Worm (Caenorhabditis elegans) whole organism, L1 larva: Measurements from ENCODE around the gene F13B12.4.

Source experiments
- aha-1 ChIP-seq: fragments of 150-350 bp; optimal IDR thresholded peaks from 2 replicates; lab custom pipeline; 2014; ENCODE audit warnings: missing biosample characterization, missing genetic modification characterization
- ama-1 ChIP-seq: fragments of 150-350 bp; optimal IDR thresholded peaks from 2 replicates; lab custom pipeline; 2014
- efl-1 ChIP-seq, 4 experiments: fragments of 150-350 bp; optimal IDR thresholded peaks in 3 of 4; peaks in 1 of 4; 1 replicate in 1 of 4; 2 replicates in 3 of 4; lab custom pipeline; 2014; ENCODE audit warnings: missing biosample characterization in 2 of 4, missing genetic modification characterization in 2 of 4, missing genetic modification reagents in 2 of 4
- elt-3 ChIP-seq, 6 experiments: fragments of 150-350 bp in 1 of 6; sonication (generic microtip); optimal IDR thresholded peaks; 2 replicates each; lab custom pipeline; 2017 to 2018; ENCODE audit warnings: missing biosample characterization in 6 of 6, missing genetic modification characterization in 6 of 6, inconsistent platforms in 1 of 6
- fkh-10 ChIP-seq: sonication (generic microtip); optimal IDR thresholded peaks from 2 replicates; lab custom pipeline; 2017; ENCODE audit warnings: missing biosample characterization, missing genetic modification reagents, missing genetic modification characterization
- lir-3 ChIP-seq: sonication (generic microtip); optimal IDR thresholded peaks from 2 replicates; lab custom pipeline; 2016; ENCODE audit warnings: mild to moderate bottlenecking, missing genetic modification characterization, moderate library complexity, missing compliant biosample characterization; ENCODE audit not compliant: poor library complexity
- mdl-1 ChIP-seq, 2 experiments: fragments of 150-350 bp; optimal IDR thresholded peaks; 2 replicates each; lab custom pipeline; 2014 to 2017; ENCODE audit warnings: missing biosample characterization in 2 of 2, missing genetic modification characterization in 2 of 2, inconsistent platforms in 1 of 2
- nhr-11 ChIP-seq: fragments of 150-350 bp; optimal IDR thresholded peaks from 2 replicates; lab custom pipeline; 2014; ENCODE audit warnings: missing biosample characterization, missing genetic modification characterization
- nhr-77 ChIP-seq: fragments of 150-350 bp; optimal IDR thresholded peaks from 2 replicates; lab custom pipeline; 2014; ENCODE audit warnings: missing biosample characterization, missing genetic modification characterization
- sptf-1 ChIP-seq: fragments of 150-350 bp; optimal IDR thresholded peaks from 2 replicates; lab custom pipeline; 2014; ENCODE audit warnings: missing biosample characterization, missing genetic modification characterization
- ztf-11 ChIP-seq, 2 experiments: sonication (generic microtip); optimal IDR thresholded peaks; 2 replicates each; lab custom pipeline; 2016 to 2017; ENCODE audit warnings: missing genetic modification characterization in 2 of 2, missing biosample characterization in 1 of 2, missing compliant biosample characterization in 1 of 2

ce11 chrIV:10443510-10443909 is 6.2 kb downstream of the F13B12.4 start, which contains the start of gene F13B12.7:
- TF ChIP-seq aha-1 (no peak), lir-3 (no peak), ztf-11 (tag; optimal IDR thresholded peaks at IDR 0.05; lab: Kevin White, UChicago) (no peak), mdl-1 (tag; optimal IDR thresholded peaks at IDR 0.05; lab: Kevin White, UChicago) (no peak), efl-1 (optimal IDR thresholded peaks at IDR 0.05; lab: Kevin White, UChicago) (no peak), efl-1 (GFP tag; optimal IDR thresholded peaks at IDR 0.05 in 1 of 2; lab: Kevin White, UChicago) (no peak), ama-1 (no peak), sptf-1 (no peak), fkh-10 (GFP tag; lab: Kevin White, UChicago) (no peak), nhr-77 (tag; lab: Kevin White, UChicago) (no peak), nhr-11 (no peak), elt-3 (tag; optimal IDR thresholded peaks at IDR 0.05; lab: Kevin White, UChicago) (no peak)
